Worm (Caenorhabditis elegans) whole organism, L1 larva: Measurements from ENCODE around the gene K07H8.2.

Experiments used
- C04F5.9 ChIP-seq: sonication (generic microtip); optimal IDR thresholded peaks from 2 replicates; lab custom pipeline; 2016; ENCODE audit warnings: missing genetic modification characterization, missing compliant biosample characterization
- aly-2 ChIP-seq: fragments of 150-350 bp; optimal IDR thresholded peaks from 2 replicates; lab custom pipeline; 2014; ENCODE audit warnings: missing biosample characterization, missing genetic modification characterization
- ama-1 ChIP-seq: fragments of 150-350 bp; optimal IDR thresholded peaks from 2 replicates; lab custom pipeline; 2014
- blmp-1 ChIP-seq: fragments of 150-350 bp; optimal IDR thresholded peaks from 2 replicates; lab custom pipeline; 2014; ENCODE audit warnings: missing biosample characterization, missing genetic modification characterization
- ceh-63 ChIP-seq: fragments of 200-800 bp; sonication (Bioruptor generic); optimal IDR thresholded peaks from 2 replicates; lab custom pipeline; 2018; ENCODE audit warnings: mild to moderate bottlenecking, missing genetic modification characterization, missing compliant biosample characterization
- ceh-88 ChIP-seq: fragments of 200-800 bp; sonication (Bioruptor generic); IDR thresholded peaks from 2 replicates; pipeline ENCODE4 v1.3.6; 2022; ENCODE audit warnings: missing genetic modification characterization, missing compliant biosample characterization
- ceh-90 ChIP-seq: sonication (generic microtip); optimal IDR thresholded peaks from 2 replicates; lab custom pipeline; 2016; ENCODE audit warnings: missing genetic modification characterization, missing compliant biosample characterization
- dpl-1 ChIP-seq, 3 experiments: fragments of 150-350 bp in 2 of 3; sonication (generic microtip) in 1 of 3; optimal IDR thresholded peaks; 2 replicates each; lab custom pipeline; 2014 to 2017; ENCODE audit warnings: missing biosample characterization in 3 of 3, missing genetic modification characterization in 3 of 3, missing genetic modification reagents in 3 of 3
- elt-2 ChIP-seq: sonication (generic microtip); optimal IDR thresholded peaks from 2 replicates; lab custom pipeline; 2016; ENCODE audit warnings: missing genetic modification characterization, mild to moderate bottlenecking, inconsistent platforms, missing compliant biosample characterization, missing genetic modification reagents
- elt-3 ChIP-seq, 6 experiments: fragments of 150-350 bp in 1 of 6; sonication (generic microtip); optimal IDR thresholded peaks; 2 replicates each; lab custom pipeline; 2017 to 2018; ENCODE audit warnings: missing biosample characterization in 6 of 6, missing genetic modification characterization in 6 of 6, inconsistent platforms in 1 of 6
- ets-5 ChIP-seq: fragments of 200-800 bp; sonication (Bioruptor generic); IDR thresholded peaks from 2 replicates; pipeline ENCODE4 v1.3.6; 2022; ENCODE audit warnings: missing genetic modification characterization, missing compliant biosample characterization
- fkh-10 ChIP-seq: sonication (generic microtip); optimal IDR thresholded peaks from 2 replicates; lab custom pipeline; 2017; ENCODE audit warnings: missing biosample characterization, missing genetic modification reagents, missing genetic modification characterization
- fkh-4 ChIP-seq: sonication (generic microtip); optimal IDR thresholded peaks from 2 replicates; lab custom pipeline; 2016; ENCODE audit warnings: missing compliant biosample characterization, missing genetic modification characterization, borderline replicate concordance
- fos-1 ChIP-seq: fragments of 150-350 bp; optimal IDR thresholded peaks from 2 replicates; lab custom pipeline; 2014; ENCODE audit warnings: missing biosample characterization, missing genetic modification characterization
- hpl-2 ChIP-seq: fragments of 150-350 bp; optimal IDR thresholded peaks from 2 replicates; lab custom pipeline; 2014; ENCODE audit warnings: missing biosample characterization, missing genetic modification reagents, missing genetic modification characterization
- jun-1 ChIP-seq: fragments of 150-350 bp; optimal IDR thresholded peaks from 2 replicates; lab custom pipeline; 2014; ENCODE audit warnings: missing biosample characterization, missing genetic modification reagents, missing genetic modification characterization
- lir-3 ChIP-seq: sonication (generic microtip); optimal IDR thresholded peaks from 2 replicates; lab custom pipeline; 2016; ENCODE audit warnings: mild to moderate bottlenecking, missing genetic modification characterization, moderate library complexity, missing compliant biosample characterization; ENCODE audit not compliant: poor library complexity
- mab-9 ChIP-seq: fragments of 200-800 bp; sonication (Bioruptor generic); IDR thresholded peaks from 2 replicates; pipeline ENCODE4 v1.3.6; 2022; ENCODE audit warnings: missing genetic modification reagents, missing genetic modification characterization, missing compliant biosample characterization
- mdl-1 ChIP-seq, 2 experiments: fragments of 150-350 bp; optimal IDR thresholded peaks; 2 replicates each; lab custom pipeline; 2014 to 2017; ENCODE audit warnings: missing biosample characterization in 2 of 2, missing genetic modification characterization in 2 of 2, inconsistent platforms in 1 of 2
- nhr-11 ChIP-seq: fragments of 150-350 bp; optimal IDR thresholded peaks from 2 replicates; lab custom pipeline; 2014; ENCODE audit warnings: missing biosample characterization, missing genetic modification characterization
- nhr-12 ChIP-seq: sonication (generic microtip); optimal IDR thresholded peaks from 2 replicates; lab custom pipeline; 2017; ENCODE audit warnings: missing biosample characterization, missing genetic modification characterization
- nhr-28 ChIP-seq: fragments of 150-350 bp; optimal IDR thresholded peaks from 2 replicates; lab custom pipeline; 2014; ENCODE audit warnings: missing biosample characterization, missing genetic modification characterization
- nhr-71 ChIP-seq: sonication (generic microtip); optimal IDR thresholded peaks from 2 replicates; lab custom pipeline; 2016; ENCODE audit warnings: mild to moderate bottlenecking, missing genetic modification characterization, moderate library complexity, missing compliant biosample characterization
- nhr-85 ChIP-seq: sonication (generic microtip); peaks from one replicate; lab custom pipeline; 2016; ENCODE audit warnings: missing genetic modification characterization, inconsistent platforms, missing compliant biosample characterization
- pax-3 ChIP-seq: fragments of 200-800 bp; sonication (Bioruptor generic); optimal IDR thresholded peaks from 2 replicates; lab custom pipeline; 2018; ENCODE audit warnings: mild to moderate bottlenecking, missing genetic modification characterization, moderate library complexity, missing compliant biosample characterization
- pqm-1 ChIP-seq: sonication (generic microtip); optimal IDR thresholded peaks from 3 replicates; lab custom pipeline; 2017; ENCODE audit warnings: missing biosample characterization, missing genetic modification characterization
- skn-1 ChIP-seq: fragments of 150-350 bp; optimal IDR thresholded peaks from 2 replicates; lab custom pipeline; 2014; ENCODE audit warnings: missing biosample characterization, missing genetic modification characterization
- snpc-4 ChIP-seq: fragments of 150-350 bp; optimal IDR thresholded peaks from 2 replicates; lab custom pipeline; 2014; ENCODE audit warnings: missing biosample characterization, missing genetic modification characterization
- snu-23 ChIP-seq: sonication (generic microtip); optimal IDR thresholded peaks from 2 replicates; lab custom pipeline; 2016; ENCODE audit warnings: missing genetic modification characterization, missing compliant biosample characterization
- sox-4 ChIP-seq: sonication (generic microtip); optimal IDR thresholded peaks from 2 replicates; lab custom pipeline; 2016; ENCODE audit warnings: missing genetic modification characterization, missing compliant biosample characterization
- sup-37 ChIP-seq: fragments of 200-800 bp; sonication (Bioruptor generic); optimal IDR thresholded peaks from 2 replicates; lab custom pipeline; 2018; ENCODE audit warnings: mild to moderate bottlenecking, missing genetic modification characterization, missing compliant biosample characterization
- tbx-2 ChIP-seq: sonication (generic microtip); optimal IDR thresholded peaks from 2 replicates; lab custom pipeline; 2016; ENCODE audit warnings: missing genetic modification characterization, missing compliant biosample characterization
- unc-130 ChIP-seq: fragments of 150-350 bp; optimal IDR thresholded peaks from 2 replicates; lab custom pipeline; 2017; ENCODE audit warnings: missing biosample characterization, missing genetic modification characterization, inconsistent platforms
- unc-62 ChIP-seq: fragments of 150-350 bp; optimal IDR thresholded peaks from 2 replicates; lab custom pipeline; 2014; ENCODE audit warnings: missing biosample characterization, missing genetic modification reagents, missing genetic modification characterization
- vab-15 ChIP-seq: sonication (generic microtip); optimal IDR thresholded peaks from 2 replicates; lab custom pipeline; 2017; ENCODE audit warnings: missing genotype, mild to moderate bottlenecking, missing genetic modification characterization, missing compliant biosample characterization
- xbp-1 ChIP-seq: sonication (generic microtip); optimal IDR thresholded peaks from 2 replicates; lab custom pipeline; 2016; ENCODE audit warnings: missing genetic modification characterization, missing compliant biosample characterization
- zip-4 ChIP-seq: fragments of 200-800 bp; sonication (Bioruptor generic); optimal IDR thresholded peaks from 2 replicates; lab custom pipeline; 2018; ENCODE audit warnings: mild to moderate bottlenecking, missing genetic modification characterization, moderate library complexity, missing compliant biosample characterization
- ztf-11 ChIP-seq, 2 experiments: sonication (generic microtip); optimal IDR thresholded peaks; 2 replicates each; lab custom pipeline; 2016 to 2017; ENCODE audit warnings: missing genetic modification characterization in 2 of 2, missing biosample characterization in 1 of 2, missing compliant biosample characterization in 1 of 2

K07H8.2 gene

DNA sequence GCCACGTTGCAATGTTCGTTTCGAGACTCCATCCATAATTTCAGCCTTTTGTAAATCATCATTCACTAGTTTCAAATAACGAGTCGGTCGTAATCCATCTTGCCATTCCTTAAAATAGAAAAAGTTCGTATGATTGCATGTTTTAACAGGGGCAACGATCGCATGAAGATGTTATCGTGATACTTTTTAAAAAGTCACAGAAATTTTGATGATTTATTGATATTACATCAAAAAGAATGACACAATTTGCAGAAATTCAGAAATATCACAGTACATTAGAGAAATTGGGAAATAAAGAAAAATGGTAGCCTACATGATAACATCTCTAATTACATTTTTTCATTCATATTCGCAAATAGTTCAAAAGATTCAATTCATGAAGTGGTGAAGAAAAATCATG is 18.0 kb upstream of the K07H8.2 start:
- TF ChIP-seq unc-62 (GFP tag; lab: Kevin White, UChicago) = no peak
- no peak for TF ChIP-seq vab-15
- TF ChIP-seq ztf-11 (tag; optimal IDR thresholded peaks at IDR 0.05; lab: Kevin White, UChicago) = no peak
- TF ChIP-seq nhr-85 = peak; percentile 51
- TF ChIP-seq sox-4 (tag; lab: Kevin White, UChicago) = no peak
- TF ChIP-seq zip-4 = no peak
- TF ChIP-seq mdl-1 (tag; optimal IDR thresholded peaks at IDR 0.05; lab: Kevin White, UChicago) = no peak

DNA sequence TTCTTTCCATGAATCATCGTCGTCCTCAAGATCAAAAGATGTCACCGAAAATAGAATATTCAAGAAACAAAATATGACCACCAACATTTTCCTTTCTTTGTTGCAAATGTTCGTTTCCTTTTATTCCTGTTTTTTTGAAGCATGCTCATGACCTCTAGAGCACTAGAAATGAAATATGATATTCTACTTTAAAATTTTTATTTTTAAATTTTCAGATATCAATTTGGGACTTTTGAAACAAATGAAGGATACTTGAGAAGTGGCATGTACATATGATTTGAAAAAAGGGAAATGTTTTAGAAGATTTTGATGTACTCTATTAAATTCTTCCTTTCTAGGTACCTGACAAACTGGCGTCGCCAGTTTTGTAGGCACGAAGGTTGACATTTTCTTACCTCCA is 16.1 kb upstream of the K07H8.2 start, which contains the start of gene K07H8.11:
Gene K07H8.11 (minus strand): TSS at position 101 of the 400 bp plus-strand sequence.
- TF ChIP-seq ama-1 = no peak
- no peak for TF ChIP-seq fkh-4
- TF ChIP-seq nhr-11 (tag; lab: Kevin White, UChicago) = no peak
- no peak for TF ChIP-seq tbx-2
- TF ChIP-seq ztf-11 (tag; optimal IDR thresholded peaks at IDR 0.05; lab: Kevin White, UChicago) = no peak
- TF ChIP-seq snpc-4 (tag; lab: Kevin White, UChicago) = no peak
- TF ChIP-seq pax-3 = no peak
- no peak for TF ChIP-seq fos-1 (tag; lab: Kevin White, UChicago)
- TF ChIP-seq mab-9 (GFP tag; lab: Robert Waterston, UW) = no peak
- TF ChIP-seq nhr-12 (tag; lab: Kevin White, UChicago) = no peak
- TF ChIP-seq ceh-90 (tag; lab: Kevin White, UChicago) = no peak

DNA sequence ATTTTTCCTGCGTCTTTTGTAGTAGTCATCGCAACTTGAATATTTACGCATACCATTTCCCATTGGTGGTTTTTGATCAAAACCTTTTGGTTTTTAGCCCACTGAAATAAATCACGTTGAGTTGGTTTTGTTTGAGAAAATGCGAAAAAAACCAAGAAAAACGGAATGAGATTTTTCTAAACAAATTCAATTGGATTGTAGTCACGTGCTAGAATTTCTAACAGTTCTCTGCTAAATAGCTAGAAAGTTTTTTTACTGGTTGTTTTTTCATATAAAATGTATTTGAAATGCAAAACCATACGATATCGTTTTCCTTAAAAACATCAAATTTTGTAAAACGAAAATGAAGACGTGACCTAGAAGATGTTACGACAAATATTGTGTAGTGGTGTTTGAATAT is 14.7 kb upstream of the K07H8.2 start, which contains the start of gene K07H8.12:
Gene K07H8.12 (minus strand): TSS at position 101 of the 400 bp plus-strand sequence.
- TF ChIP-seq pax-3 = no peak
- TF ChIP-seq nhr-28 (tag; lab: Kevin White, UChicago) = no peak
- no peak for TF ChIP-seq fkh-10 (GFP tag; lab: Kevin White, UChicago)
- no peak for TF ChIP-seq nhr-71
- no peak for TF ChIP-seq sup-37 (GFP tag; lab: Kevin White, UChicago)
- no peak for TF ChIP-seq xbp-1 (tag; lab: Kevin White, UChicago)
- TF ChIP-seq zip-4 = no peak
- TF ChIP-seq fkh-4 = no peak
- TF ChIP-seq nhr-11 (tag; lab: Kevin White, UChicago) = no peak
- TF ChIP-seq elt-2 (tag; lab: Kevin White, UChicago) = no peak
- no peak for TF ChIP-seq snu-23
- no peak for TF ChIP-seq ets-5 (GFP tag; lab: Robert Waterston, UW)
- no peak for TF ChIP-seq pqm-1
- no peak for TF ChIP-seq C04F5.9 (tag; lab: Kevin White, UChicago)
- no peak for TF ChIP-seq ceh-63 (GFP tag; lab: Kevin White, UChicago)
- TF ChIP-seq dpl-1 (GFP tag; optimal IDR thresholded peaks at IDR 0.05; lab: Kevin White, UChicago) = no peak
- no peak for TF ChIP-seq blmp-1 (tag; lab: Kevin White, UChicago)
- TF ChIP-seq unc-130 (tag; lab: Kevin White, UChicago) = no peak
- no peak for TF ChIP-seq elt-3 (tag; optimal IDR thresholded peaks at IDR 0.05; lab: Kevin White, UChicago)

DNA sequence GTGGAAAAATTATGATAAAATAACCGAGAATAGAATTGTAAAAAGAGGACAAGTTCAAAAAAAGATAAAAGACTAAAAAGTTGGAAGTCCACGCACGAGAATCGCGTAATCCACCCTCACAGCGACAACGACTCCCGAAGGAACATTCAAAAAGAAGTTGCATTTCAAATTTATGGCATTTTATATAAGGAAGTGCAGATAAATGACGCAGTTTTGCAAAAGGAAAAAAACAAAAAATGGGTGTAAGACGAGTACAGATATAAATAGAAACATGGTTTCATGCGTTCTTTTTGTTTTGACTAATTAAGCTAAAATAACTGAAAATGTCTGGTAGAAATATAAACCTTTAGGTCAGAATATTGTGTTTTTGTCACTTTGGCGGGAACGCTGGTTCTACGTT is 8.1 kb upstream of the K07H8.2 start:
- TF ChIP-seq fkh-10 (GFP tag; lab: Kevin White, UChicago) (no peak), pqm-1 (no peak), skn-1 (tag; lab: Kevin White, UChicago) (no peak), lir-3 (tag; lab: Kevin White, UChicago) (no peak), ceh-90 (tag; lab: Kevin White, UChicago) (no peak), elt-3 (tag; optimal IDR thresholded peaks at IDR 0.05; lab: Kevin White, UChicago) (no peak)

DNA sequence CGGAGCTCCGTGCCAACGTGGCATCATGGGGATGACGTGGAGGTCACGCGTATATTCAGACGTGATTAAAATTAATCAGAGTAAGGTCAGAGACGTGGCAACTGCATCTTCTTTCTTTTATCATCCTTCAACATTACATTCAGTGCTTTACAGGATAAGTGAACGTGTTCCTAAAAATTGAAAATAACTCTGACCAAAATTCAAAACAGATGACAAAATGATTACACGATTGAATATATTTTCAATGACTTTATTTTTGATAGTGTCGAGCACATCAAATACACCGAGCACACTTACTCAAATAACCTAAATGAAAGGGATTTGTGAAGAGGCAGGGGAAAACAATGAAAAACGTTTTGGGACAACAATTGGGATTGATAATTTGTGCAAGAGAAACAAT is 5.0 kb upstream of the K07H8.2 start, which contains the start of gene K07H8.9:
Gene K07H8.9 (minus strand): TSS at position 125 of the 400 bp plus-strand sequence.
- TF ChIP-seq ceh-88 (GFP tag; lab: Robert Waterston, UW) (no peak), jun-1 (no peak), aly-2 (tag; lab: Kevin White, UChicago) (no peak), nhr-11 (tag; lab: Kevin White, UChicago) (no peak), mdl-1 (tag; optimal IDR thresholded peaks at IDR 0.05; lab: Kevin White, UChicago) (no peak), nhr-28 (tag; lab: Kevin White, UChicago) (no peak), hpl-2 (no peak)
